Worm (Caenorhabditis elegans): Measurements from ENCODE around the gene unc-41.

DNA sequence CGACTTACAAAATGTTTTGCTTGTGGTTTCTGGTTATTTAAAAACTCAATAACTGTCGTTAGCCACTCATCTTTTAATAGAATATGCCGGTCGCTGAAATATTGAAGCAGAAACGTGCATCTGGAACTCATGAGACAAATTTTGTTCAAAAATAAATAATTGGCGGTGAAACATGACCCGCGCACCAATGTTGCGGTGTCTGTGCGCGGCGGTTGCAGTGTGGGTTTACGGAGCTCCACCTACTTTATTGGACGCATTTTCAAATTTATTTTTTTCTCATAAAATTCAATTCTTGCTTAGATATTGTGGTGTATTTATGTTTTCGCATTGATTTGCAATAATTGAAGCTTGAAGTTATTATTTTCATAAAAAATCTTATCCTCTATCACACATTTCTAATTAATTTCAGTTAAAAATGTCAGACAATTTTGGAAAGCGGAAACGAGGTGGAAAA, 45.4 kb downstream of the unc-41 start, which contains the start of the genes rmh-2 and suds-3:
- TF ChIP-seq nhr-76 (tag; optimal IDR thresholded peaks at IDR 0.05) (no peak), lin-13 (tag; optimal IDR thresholded peaks at IDR 0.05) (no peak)
